Fruit fly (Drosophila melanogaster): ENCODE results near the gene Oat.

dm6 chr3L:19662892-19663291 is 13.2 kb upstream of the Oat start:
- no peak for TF ChIP-seq HLH54F (GFP tag; optimal IDR thresholded peaks at IDR 0.05)
- no peak for TF ChIP-seq az2 (GFP tag; optimal IDR thresholded peaks at IDR 0.05)
- no peak for TF ChIP-seq CG12071 (GFP tag; optimal IDR thresholded peaks at IDR 0.05)
- TF ChIP-seq lov (optimal IDR thresholded peaks at IDR 0.05): no peak
- TF ChIP-seq lov (GFP tag; IDR thresholded peaks at IDR 0.05): no peak
- TF ChIP-seq pzg (GFP tag; optimal IDR thresholded peaks at IDR 0.05): no peak
- no peak for TF ChIP-seq Dbx (GFP tag; IDR thresholded peaks at IDR 0.05)
- no peak for TF ChIP-seq ci (GFP tag; IDR thresholded peaks at IDR 0.05)

Measured in whole organism, embryonic.